Worm (Caenorhabditis elegans) whole organism, mixed stage, embryonic: ENCODE data around the gene lys-4.
A peak's percentile ranks its signal among the peaks of the same experiment; 100 is the strongest.

Source experiments
- M03D4.4 ChIP-seq: sonication (generic microtip); optimal IDR thresholded peaks from 2 replicates; lab custom pipeline; 2017; ENCODE audit warnings: mild to moderate bottlenecking, missing genetic modification characterization, missing compliant biosample characterization
- bed-3 ChIP-seq: fragments of 200-800 bp; sonication (Bioruptor generic); optimal IDR thresholded peaks from 3 replicates; lab custom pipeline; 2018; ENCODE audit warnings: mild to moderate bottlenecking, missing genetic modification characterization, moderate library complexity, missing compliant biosample characterization
- ceh-39 ChIP-seq: fragments of 150-350 bp; optimal IDR thresholded peaks from 2 replicates; lab custom pipeline; 2014; ENCODE audit warnings: missing biosample characterization, missing genetic modification characterization
- ceh-43 ChIP-seq: fragments of 200-800 bp; sonication (Bioruptor generic); optimal IDR thresholded peaks from 2 replicates; lab custom pipeline; 2018; ENCODE audit warnings: mild to moderate bottlenecking, missing genetic modification characterization, moderate library complexity, missing compliant biosample characterization
- ceh-83 ChIP-seq: fragments of 200-800 bp; sonication (Bioruptor generic); optimal IDR thresholded peaks from 2 replicates; lab custom pipeline; 2018; ENCODE audit warnings: mild to moderate bottlenecking, missing genetic modification characterization, missing compliant biosample characterization
- ces-1 ChIP-seq: fragments of 150-350 bp; optimal IDR thresholded peaks from 2 replicates; lab custom pipeline; 2014; ENCODE audit warnings: missing biosample characterization, missing genetic modification reagents, missing genetic modification characterization
- drap-1 ChIP-seq: fragments of 200-800 bp; sonication (Bioruptor generic); optimal IDR thresholded peaks from 3 replicates; lab custom pipeline; 2018; ENCODE audit warnings: mild to moderate bottlenecking, missing genetic modification characterization, missing compliant biosample characterization
- elt-1 ChIP-seq: sonication (generic microtip); optimal IDR thresholded peaks from 2 replicates; lab custom pipeline; 2017; ENCODE audit warnings: missing genetic modification characterization, mild to moderate bottlenecking, missing compliant biosample characterization, antibody characterized with exemption, moderate library complexity, borderline replicate concordance; ENCODE audit not compliant: insufficient read depth
- flh-1 ChIP-seq: fragments of 200-800 bp; sonication (Bioruptor generic); optimal IDR thresholded peaks from 2 replicates; lab custom pipeline; 2018; ENCODE audit warnings: mild to moderate bottlenecking, missing genetic modification characterization, moderate library complexity, missing compliant biosample characterization
- hlh-1 ChIP-seq: fragments of 150-350 bp; optimal IDR thresholded peaks from 2 replicates; lab custom pipeline; 2014; ENCODE audit warnings: missing biosample characterization, missing genetic modification reagents, missing genetic modification characterization
- lin-13 ChIP-seq: fragments of 150-350 bp; optimal IDR thresholded peaks from 2 replicates; lab custom pipeline; 2014; ENCODE audit warnings: missing biosample characterization, missing genetic modification characterization
- lin-32 ChIP-seq: fragments of 200-800 bp; sonication (Bioruptor generic); optimal IDR thresholded peaks from 2 replicates; lab custom pipeline; 2018; ENCODE audit warnings: mild to moderate bottlenecking, missing genetic modification characterization, missing compliant biosample characterization
- lsy-2 ChIP-seq: fragments of 150-350 bp; optimal IDR thresholded peaks from 2 replicates; lab custom pipeline; 2014; ENCODE audit warnings: missing biosample characterization, missing genetic modification characterization
- mep-1 ChIP-seq: fragments of 150-350 bp; optimal IDR thresholded peaks from 2 replicates; lab custom pipeline; 2017; ENCODE audit warnings: missing biosample characterization, missing genetic modification reagents, missing genetic modification characterization, inconsistent platforms
- nhr-12 ChIP-seq: fragments of 150-350 bp; optimal IDR thresholded peaks from 2 replicates; lab custom pipeline; 2014; ENCODE audit warnings: missing biosample characterization, missing genetic modification characterization
- nhr-2 ChIP-seq: fragments of 150-350 bp; optimal IDR thresholded peaks from 2 replicates; lab custom pipeline; 2014; ENCODE audit warnings: missing biosample characterization, missing genetic modification characterization
- nhr-28 ChIP-seq: fragments of 150-350 bp; optimal IDR thresholded peaks from 2 replicates; lab custom pipeline; 2014; ENCODE audit warnings: missing biosample characterization, missing genetic modification characterization
- nhr-76 ChIP-seq: sonication (generic microtip); optimal IDR thresholded peaks from 2 replicates; lab custom pipeline; 2017; ENCODE audit warnings: missing biosample characterization, missing genetic modification characterization
- pha-4 ChIP-seq: fragments of 150-350 bp; optimal IDR thresholded peaks from 2 replicates; lab custom pipeline; 2018; ENCODE audit warnings: missing biosample characterization, missing genetic modification reagents, missing genetic modification characterization
- sem-2 ChIP-seq: fragments of 200-800 bp; sonication (Bioruptor generic); optimal IDR thresholded peaks from 2 replicates; lab custom pipeline; 2018; ENCODE audit warnings: mild to moderate bottlenecking, missing genetic modification characterization, missing compliant biosample characterization
- snpc-4 ChIP-seq: fragments of 150-350 bp; optimal IDR thresholded peaks from 2 replicates; lab custom pipeline; 2014; ENCODE audit warnings: missing biosample characterization, missing genetic modification characterization
- sptf-1 ChIP-seq: sonication (generic microtip); optimal IDR thresholded peaks from 2 replicates; lab custom pipeline; 2017; ENCODE audit warnings: mild to moderate bottlenecking, missing genetic modification characterization, moderate library complexity, missing compliant biosample characterization
- tbx-8 ChIP-seq: fragments of 200-800 bp; sonication (Bioruptor generic); optimal IDR thresholded peaks from 2 replicates; lab custom pipeline; 2018; ENCODE audit warnings: mild to moderate bottlenecking, missing genetic modification characterization, moderate library complexity, missing compliant biosample characterization
- unc-39 ChIP-seq: fragments of 150-350 bp; optimal IDR thresholded peaks from 2 replicates; lab custom pipeline; 2014; ENCODE audit warnings: missing biosample characterization, missing genetic modification characterization
- unc-62 ChIP-seq: fragments of 150-350 bp; optimal IDR thresholded peaks from 2 replicates; lab custom pipeline; 2014; ENCODE audit warnings: missing biosample characterization, missing genetic modification reagents, missing genetic modification characterization
- zip-8 ChIP-seq: fragments of 150-350 bp; optimal IDR thresholded peaks from 2 replicates; lab custom pipeline; 2014; ENCODE audit warnings: missing biosample characterization, missing genetic modification characterization
- ztf-11 ChIP-seq: fragments of 150-350 bp; optimal IDR thresholded peaks from 2 replicates; lab custom pipeline; 2014; ENCODE audit warnings: missing biosample characterization, missing genetic modification characterization

The lys-4 gene

ce11 chrIV:11631750-11632149 is 8.8 kb upstream of the lys-4 start, which contains the start of gene F58B3.4:
Gene F58B3.4 (minus strand): TSS chrIV:11631850.
- TF ChIP-seq ces-1 (GFP tag; lab: Kevin White, UChicago) (no peak), lin-13 (no peak), mep-1 (tag; lab: Kevin White, UChicago) (no peak), bed-3 (GFP tag; lab: Kevin White, UChicago) (no peak), ztf-11 (tag; lab: Kevin White, UChicago) (no peak), unc-39 (tag; lab: Kevin White, UChicago) (no peak), nhr-2 (tag; lab: Kevin White, UChicago) (no peak), drap-1 (GFP tag; lab: Kevin White, UChicago) (no peak), unc-62 (GFP tag; lab: Kevin White, UChicago) (no peak), nhr-28 (tag; lab: Kevin White, UChicago) (no peak), tbx-8 (GFP tag; lab: Kevin White, UChicago) (no peak), sem-2 (no peak), nhr-76 (tag; lab: Kevin White, UChicago) (no peak), pha-4 (tag; lab: Kevin White, UChicago) (no peak)

- no peak for TF ChIP-seq unc-62 (GFP tag; lab: Kevin White, UChicago)
- no peak for TF ChIP-seq ces-1 (GFP tag; lab: Kevin White, UChicago)
- no peak for TF ChIP-seq ceh-43
- TF ChIP-seq zip-8: no peak
- no peak for TF ChIP-seq lin-13
- TF ChIP-seq ceh-39: no peak
- no peak for TF ChIP-seq sptf-1 (tag; lab: Kevin White, UChicago)
- TF ChIP-seq sem-2: no peak
- no peak for TF ChIP-seq hlh-1 (tag; lab: Kevin White, UChicago)
Observed at ce11 chrIV:11627847-11628246, 4.9 kb upstream of the lys-4 start, which contains the start of gene lys-6. Gene lys-6 (minus strand): TSS chrIV:11627947.

- no peak for TF ChIP-seq ceh-39
- TF ChIP-seq nhr-2 (tag; lab: Kevin White, UChicago): no peak
- TF ChIP-seq nhr-12 (tag; lab: Kevin White, UChicago): no peak
- no peak for TF ChIP-seq nhr-28 (tag; lab: Kevin White, UChicago)
- no peak for TF ChIP-seq hlh-1 (tag; lab: Kevin White, UChicago)
- TF ChIP-seq pha-4 (tag; lab: Kevin White, UChicago): no peak
- TF ChIP-seq zip-8: no peak
- no peak for TF ChIP-seq mep-1 (tag; lab: Kevin White, UChicago)
- no peak for TF ChIP-seq elt-1 (tag; lab: Kevin White, UChicago)
- no peak for TF ChIP-seq sptf-1 (tag; lab: Kevin White, UChicago)
- no peak for TF ChIP-seq lin-13
- no peak for TF ChIP-seq unc-62 (GFP tag; lab: Kevin White, UChicago)
- no peak for TF ChIP-seq ceh-83 (GFP tag; lab: Kevin White, UChicago)
- no peak for TF ChIP-seq snpc-4
- no peak for TF ChIP-seq lin-32 (GFP tag; lab: Kevin White, UChicago)
- no peak for TF ChIP-seq tbx-8 (GFP tag; lab: Kevin White, UChicago)
- TF ChIP-seq M03D4.4 (tag; lab: Kevin White, UChicago): no peak
- TF ChIP-seq unc-39 (tag; lab: Kevin White, UChicago): no peak
- TF ChIP-seq sem-2: no peak
Observed at ce11 chrIV:11625482-11625881, 2.5 kb upstream of the lys-4 start, which contains the start of gene lys-5. Gene lys-5 (minus strand): TSS chrIV:11625582.

- no peak for TF ChIP-seq snpc-4
- TF ChIP-seq M03D4.4 (tag; lab: Kevin White, UChicago): no peak
- TF ChIP-seq lin-32 (GFP tag; lab: Kevin White, UChicago): no peak
- no peak for TF ChIP-seq drap-1 (GFP tag; lab: Kevin White, UChicago)
- no peak for TF ChIP-seq flh-1
- TF ChIP-seq lin-13: no peak
Observed at ce11 chrIV:11623759-11624287, 849 bp upstream of the lys-4 start.

- no peak for TF ChIP-seq ces-1 (GFP tag; lab: Kevin White, UChicago)
- TF ChIP-seq snpc-4: no peak
- no peak for TF ChIP-seq ceh-39
- TF ChIP-seq, all 35 proteins: peak for 0
Observed at ce11 chrIV:11622336-11622735, 638 bp downstream of the lys-4 start.

- TF ChIP-seq tbx-8 (GFP tag; lab: Kevin White, UChicago) (no peak), sem-2 (no peak), sptf-1 (tag; lab: Kevin White, UChicago) (no peak), zip-8 (peak; percentile 15), lsy-2 (tag; lab: Kevin White, UChicago) (no peak)
Observed at ce11 chrIV:11620909-11621308, 2.1 kb downstream of the lys-4 start, which contains the start of gene dsl-5. Gene dsl-5 (minus strand): TSS chrIV:11621009.
